Fruit fly (Drosophila melanogaster) whole organism, embryonic: ENCODE measurements around the gene Cyp318a1.

Experiments used
- Bteb2 ChIP-seq: fragments of 200-800 bp; sonication (Bioruptor generic); optimal IDR thresholded peaks from 2 replicates; lab custom pipeline; 2016; ENCODE audit warnings: missing biosample characterization, missing genetic modification characterization
- CG10147 ChIP-seq: fragments of 200-800 bp; sonication (Bioruptor generic); optimal IDR thresholded peaks from 2 replicates; lab custom pipeline; 2019; ENCODE audit warnings: missing biosample characterization, mild to moderate bottlenecking, missing genetic modification characterization, moderate library complexity
- CG10366 ChIP-seq: fragments of 200-800 bp; sonication (Bioruptor generic); IDR thresholded peaks from 2 replicates; pipeline ENCODE4 v1.3.6; 2022; ENCODE audit warnings: missing biosample characterization, missing genetic modification characterization
- CG12104 ChIP-seq: fragments of 200-800 bp; sonication (Bioruptor generic); optimal IDR thresholded peaks from 3 replicates; lab custom pipeline; 2016; ENCODE audit warnings: missing biosample characterization, missing genetic modification characterization
- CG13123 ChIP-seq: fragments of 200-800 bp; sonication (Bioruptor generic); optimal IDR thresholded peaks from 2 replicates; lab custom pipeline; 2016; ENCODE audit warnings: missing biosample characterization, missing genetic modification characterization
- CG1529 ChIP-seq: fragments of 200-800 bp; sonication (Bioruptor generic); optimal IDR thresholded peaks from 3 replicates; lab custom pipeline; 2018; ENCODE audit warnings: missing biosample characterization, missing genetic modification characterization
- CG15479 ChIP-seq: fragments of 200-800 bp; sonication (Bioruptor generic); optimal IDR thresholded peaks from 3 replicates; lab custom pipeline; 2019; ENCODE audit warnings: missing biosample characterization, mild to moderate bottlenecking, missing genetic modification characterization, moderate library complexity
- CG16813 ChIP-seq: fragments of 200-800 bp; sonication (Bioruptor generic); IDR thresholded peaks from 3 replicates; pipeline ENCODE4 v1.3.6; 2022; ENCODE audit warnings: missing biosample characterization, missing genetic modification characterization; ENCODE audit not compliant: partially characterized antibody
- CG2678 ChIP-seq: fragments of 200-800 bp; sonication (Bioruptor generic); optimal IDR thresholded peaks from 3 replicates; lab custom pipeline; 2019; ENCODE audit warnings: missing biosample characterization, mild to moderate bottlenecking, missing genetic modification characterization, moderate library complexity
- CG30431 ChIP-seq: fragments of 200-800 bp; sonication (Bioruptor generic); optimal IDR thresholded peaks from 2 replicates; lab custom pipeline; 2017; ENCODE audit warnings: missing biosample characterization, missing genetic modification characterization
- CG3065 ChIP-seq: fragments of 200-800 bp; sonication (Bioruptor generic); optimal IDR thresholded peaks from 2 replicates; lab custom pipeline; 2016; ENCODE audit warnings: missing biosample characterization, missing genetic modification characterization
- CG3281 ChIP-seq: fragments of 200-800 bp; sonication (Bioruptor generic); optimal IDR thresholded peaks from 3 replicates; lab custom pipeline; 2017; ENCODE audit warnings: missing biosample characterization, mild to moderate bottlenecking, missing genetic modification characterization
- CG34422 ChIP-seq: fragments of 200-800 bp; sonication (Bioruptor generic); IDR thresholded peaks from 3 replicates; pipeline ENCODE4 v1.3.6; 2022; ENCODE audit warnings: missing biosample characterization, missing genetic modification characterization
- CG4707 ChIP-seq: fragments of 200-800 bp; sonication (Bioruptor generic); optimal IDR thresholded peaks from 2 replicates; lab custom pipeline; 2018; ENCODE audit warnings: missing biosample characterization, mild to moderate bottlenecking, missing genetic modification characterization, moderate library complexity
- CG5245 ChIP-seq: fragments of 200-800 bp; sonication (Bioruptor generic); optimal IDR thresholded peaks from 3 replicates; lab custom pipeline; 2016; ENCODE audit warnings: missing biosample characterization, missing genetic modification characterization
- CG5953 ChIP-seq: fragments of 200-800 bp; sonication (Bioruptor generic); IDR thresholded peaks from 2 replicates; pipeline ENCODE4 v1.3.6; 2022; ENCODE audit warnings: missing biosample characterization, missing genetic modification characterization
- CG8281 ChIP-seq: fragments of 200-800 bp; sonication (Bioruptor generic); optimal IDR thresholded peaks from 2 replicates; lab custom pipeline; 2018; ENCODE audit warnings: missing biosample characterization, mild to moderate bottlenecking, missing genetic modification characterization, moderate library complexity
- CG9817 ChIP-seq: fragments of 200-800 bp; sonication (Bioruptor generic); optimal IDR thresholded peaks from 2 replicates; lab custom pipeline; 2018; ENCODE audit warnings: missing biosample characterization, mild to moderate bottlenecking, missing genetic modification characterization, moderate library complexity
- Doc3 ChIP-seq: fragments of 200-800 bp; sonication (Bioruptor generic); IDR thresholded peaks from 3 replicates; pipeline ENCODE4 v1.3.6; 2022; ENCODE audit warnings: missing biosample characterization, missing genetic modification characterization; ENCODE audit not compliant: partially characterized antibody
- H2.0 ChIP-seq: fragments of 200-800 bp; sonication (Bioruptor generic); IDR thresholded peaks from 2 replicates; pipeline ENCODE4 v1.3.6; 2022; ENCODE audit warnings: missing biosample characterization, missing genetic modification characterization
- Hand ChIP-seq: fragments of 200-800 bp; sonication (Bioruptor generic); optimal IDR thresholded peaks from 2 replicates; lab custom pipeline; 2017; ENCODE audit warnings: mild to moderate bottlenecking, missing biosample characterization, missing genetic modification reagents, missing genetic modification characterization
- Hey ChIP-seq: fragments of 200-800 bp; sonication (Bioruptor generic); optimal IDR thresholded peaks from 3 replicates; lab custom pipeline; 2018; ENCODE audit warnings: missing biosample characterization, mild to moderate bottlenecking, missing genetic modification characterization
- Lhr ChIP-seq: fragments of 200-800 bp; sonication (Bioruptor generic); optimal IDR thresholded peaks from 3 replicates; lab custom pipeline; 2017; ENCODE audit warnings: mild to moderate bottlenecking, missing biosample characterization, missing genetic modification reagents, missing genetic modification characterization
- Optix ChIP-seq: fragments of 200-800 bp; sonication (Bioruptor generic); IDR thresholded peaks from 3 replicates; pipeline ENCODE4 v1.3.6; 2022; ENCODE audit warnings: missing biosample characterization, missing genetic modification characterization
- Rx ChIP-seq: fragments of 200-800 bp; sonication (Bioruptor generic); IDR thresholded peaks from 2 replicates; pipeline ENCODE4 v1.3.6; 2022; ENCODE audit warnings: missing biosample characterization, missing genetic modification characterization
- Spps ChIP-seq: fragments of 200-800 bp; sonication (Bioruptor generic); optimal IDR thresholded peaks from 2 replicates; lab custom pipeline; 2018; ENCODE audit warnings: missing biosample characterization, mild to moderate bottlenecking, missing genetic modification characterization
- Sry-β ChIP-seq: fragments of 200-800 bp; sonication (Bioruptor generic); optimal IDR thresholded peaks from 2 replicates; lab custom pipeline; 2018; ENCODE audit warnings: missing biosample characterization, mild to moderate bottlenecking, missing genetic modification characterization, moderate library complexity
- Stat92E ChIP-seq, 3 experiments: fragments of >200 bp in 2 of 3; fragments of 200-800 bp in 1 of 3; sonication (Bioruptor generic) in 1 of 3; optimal IDR thresholded peaks; 2 replicates each; lab custom pipeline; 2017 to 2019; ENCODE audit warnings: missing biosample characterization in 3 of 3, missing genetic modification characterization in 3 of 3, mild to moderate bottlenecking in 1 of 3, moderate library complexity in 1 of 3
- Trl ChIP-seq, 3 experiments: fragments of >200 bp in 2 of 3; fragments of 200-800 bp in 1 of 3; sonication (Bioruptor generic) in 1 of 3; optimal IDR thresholded peaks; 2 replicates in 1 of 3; 3 replicates in 2 of 3; lab custom pipeline; 2016 to 2017; ENCODE audit warnings: missing biosample characterization in 1 of 3, missing genetic modification characterization in 1 of 3
- Xbp1 ChIP-seq: fragments of 200-800 bp; sonication (Bioruptor generic); optimal IDR thresholded peaks from 3 replicates; lab custom pipeline; 2016; ENCODE audit warnings: missing biosample characterization, mild to moderate bottlenecking, missing genetic modification characterization
- bowl ChIP-seq: fragments of 200-800 bp; sonication (Bioruptor generic); IDR thresholded peaks from 2 replicates; pipeline ENCODE4 v1.3.6; 2022; ENCODE audit warnings: missing biosample characterization, missing genetic modification characterization
- croc ChIP-seq: fragments of 200-800 bp; sonication (Bioruptor generic); conservative IDR thresholded peaks from 3 replicates; pipeline ENCODE4 v1.3.6; 2022; ENCODE audit warnings: missing biosample characterization, missing genetic modification characterization
- fd102C ChIP-seq: fragments of 200-800 bp; sonication (Bioruptor generic); optimal IDR thresholded peaks from 2 replicates; lab custom pipeline; 2018; ENCODE audit warnings: missing biosample characterization, mild to moderate bottlenecking, missing genetic modification characterization, moderate library complexity
- gcm ChIP-seq: fragments of 200-800 bp; sonication (Bioruptor generic); optimal IDR thresholded peaks from 2 replicates; lab custom pipeline; 2019; ENCODE audit warnings: missing biosample characterization, mild to moderate bottlenecking, missing genetic modification characterization, moderate library complexity
- jumu ChIP-seq: fragments of 200-800 bp; sonication (Bioruptor generic); optimal IDR thresholded peaks from 3 replicates; lab custom pipeline; 2016; ENCODE audit warnings: missing biosample characterization, missing genetic modification characterization
- kni ChIP-seq: fragments of 200-800 bp; sonication (Bioruptor generic); optimal IDR thresholded peaks from 3 replicates; lab custom pipeline; 2017; ENCODE audit warnings: mild to moderate bottlenecking, missing biosample characterization, missing genetic modification reagents, missing genetic modification characterization
- lov ChIP-seq, 2 experiments: fragments of 200-800 bp in 1 of 2; fragments of >200 bp in 1 of 2; sonication (Bioruptor generic) in 1 of 2; IDR thresholded peaks in 1 of 2; optimal IDR thresholded peaks in 1 of 2; 2 replicates in 1 of 2; 3 replicates in 1 of 2; pipeline versions ENCODE4 v1.3.6 to Lab custom; 2017 to 2022; ENCODE audit warnings: missing biosample characterization in 1 of 2, missing genetic modification characterization in 1 of 2
- nmo ChIP-seq: fragments of 200-800 bp; sonication (Bioruptor generic); optimal IDR thresholded peaks from 2 replicates; lab custom pipeline; 2018; ENCODE audit warnings: missing biosample characterization, mild to moderate bottlenecking, missing genetic modification characterization, moderate library complexity
- phol ChIP-seq: fragments of 200-800 bp; sonication (Bioruptor generic); optimal IDR thresholded peaks from 3 replicates; lab custom pipeline; 2018; ENCODE audit warnings: missing biosample characterization, mild to moderate bottlenecking, missing genetic modification characterization, moderate library complexity
- pros ChIP-seq: fragments of 200-800 bp; sonication (Bioruptor generic); optimal IDR thresholded peaks from 3 replicates; lab custom pipeline; 2019; ENCODE audit warnings: missing biosample characterization, mild to moderate bottlenecking, missing genetic modification characterization, moderate library complexity
- ro ChIP-seq: fragments of 200-800 bp; sonication (Bioruptor generic); IDR thresholded peaks from 2 replicates; pipeline ENCODE4 v1.3.6; 2022; ENCODE audit warnings: missing biosample characterization, missing genetic modification characterization
- run ChIP-seq: fragments of 200-800 bp; sonication (Bioruptor generic); optimal IDR thresholded peaks from 3 replicates; lab custom pipeline; 2018; ENCODE audit warnings: missing biosample characterization, mild to moderate bottlenecking, missing genetic modification characterization
- scrt ChIP-seq: fragments of 200-800 bp; sonication (Bioruptor generic); optimal IDR thresholded peaks from 2 replicates; lab custom pipeline; 2018; ENCODE audit warnings: missing biosample characterization, mild to moderate bottlenecking, missing genetic modification characterization, moderate library complexity
- sob ChIP-seq: fragments of 200-800 bp; sonication (Bioruptor generic); IDR thresholded peaks from 2 replicates; pipeline ENCODE4 v1.3.6; 2022; ENCODE audit warnings: missing biosample characterization, missing genetic modification characterization
- tgo ChIP-seq: fragments of 200-800 bp; sonication (Bioruptor generic); IDR thresholded peaks from 3 replicates; pipeline ENCODE4 v1.3.6; 2022; ENCODE audit warnings: missing biosample characterization, missing genetic modification characterization
- tio ChIP-seq: fragments of 200-800 bp; sonication (Bioruptor generic); optimal IDR thresholded peaks from 2 replicates; lab custom pipeline; 2017; ENCODE audit warnings: missing biosample characterization, missing genetic modification characterization, inconsistent platforms
- tll ChIP-seq, 2 experiments: fragments of 200-800 bp in 1 of 2; fragments of >200 bp in 1 of 2; sonication (Bioruptor generic) in 1 of 2; optimal IDR thresholded peaks; 2 replicates each; lab custom pipeline; 2017 to 2019; ENCODE audit warnings: missing biosample characterization in 2 of 2, missing genetic modification characterization in 2 of 2, mild to moderate bottlenecking in 1 of 2, moderate library complexity in 1 of 2
- toy ChIP-seq: fragments of 200-800 bp; sonication (Bioruptor generic); IDR thresholded peaks from 2 replicates; pipeline ENCODE4 v1.3.6; 2022; ENCODE audit warnings: missing biosample characterization, missing genetic modification characterization
- wdn ChIP-seq: fragments of 200-800 bp; sonication (Bioruptor generic); IDR thresholded peaks from 2 replicates; pipeline ENCODE4 v1.3.6; 2022; ENCODE audit warnings: missing biosample characterization, missing genetic modification characterization
- zf30C ChIP-seq: fragments of 200-800 bp; sonication (Bioruptor generic); optimal IDR thresholded peaks from 3 replicates; lab custom pipeline; 2018; ENCODE audit warnings: missing biosample characterization, mild to moderate bottlenecking, missing genetic modification characterization

Gene Cyp318a1

dm6 chrX:12082244-12082643 is 49.8 kb downstream of the Cyp318a1 start (continued):
- TF ChIP-seq Spps (tag; lab: Kevin White, UChicago) (no peak), CG3281 (GFP tag; lab: Kevin White, UChicago) (no peak), CG4707 (GFP tag; lab: Kevin White, UChicago) (no peak), gcm (GFP tag; lab: Kevin White, UChicago) (no peak), ro (GFP tag; lab: Robert Waterston, UW) (no peak), CG16813 (no peak), CG34422 (GFP tag; lab: Robert Waterston, UW) (no peak), CG5245 (GFP tag; lab: Kevin White, UChicago) (no peak), CG30431 (GFP tag; lab: Kevin White, UChicago) (no peak), CG10366 (GFP tag; lab: Robert Waterston, UW) (no peak), jumu (GFP tag; lab: Kevin White, UChicago) (no peak), Sry-β (GFP tag; lab: Kevin White, UChicago) (no peak), pros (GFP tag; lab: Kevin White, UChicago) (no peak), CG9817 (no peak), CG2678 (tag; lab: Kevin White, UChicago) (peak; percentile 50), run (no peak), Rx (no peak), Stat92E (GFP tag; optimal IDR thresholded peaks at IDR 0.05; lab: Kevin White, UChicago) (no peak), Doc3 (no peak), Optix (GFP tag; lab: Robert Waterston, UW) (no peak), CG12104 (no peak), tio (GFP tag; lab: Kevin White, UChicago) (no peak), fd102C (GFP tag; lab: Kevin White, UChicago) (no peak), CG13123 (GFP tag; lab: Kevin White, UChicago) (no peak), tgo (GFP tag; lab: Robert Waterston, UW) (0 out of 3 replicates have a peak, but pooled peaks have one; percentile 21), scrt (GFP tag; lab: Kevin White, UChicago) (no peak), croc (no peak), bowl (no peak), lov (optimal IDR thresholded peaks at IDR 0.05; lab: Kevin White, UChicago) (no peak), lov (GFP tag; IDR thresholded peaks at IDR 0.05; lab: Robert Waterston, UW) (no peak), H2.0 (peak; percentile 10; the same call in 1 of the 2 replicates), nmo (GFP tag; lab: Kevin White, UChicago) (peak; percentile 13), Trl (optimal IDR thresholded peaks at IDR 0.05; lab: Kevin White, UChicago) (no peak), Trl (GFP tag; optimal IDR thresholded peaks at IDR 0.05; lab: Kevin White, UChicago) (no peak), CG5953 (GFP tag; lab: Robert Waterston, UW) (no peak), wdn (no peak), CG8281 (tag; lab: Kevin White, UChicago) (no peak), CG3065 (GFP tag; lab: Kevin White, UChicago) (no peak), zf30C (GFP tag; lab: Kevin White, UChicago) (no peak), CG10147 (no peak), phol (tag; lab: Kevin White, UChicago) (peak; percentile 29), CG1529 (GFP tag; lab: Kevin White, UChicago) (no peak), Hey (tag; lab: Kevin White, UChicago) (no peak), CG15479 (GFP tag; lab: Kevin White, UChicago) (no peak), toy (GFP tag; lab: Robert Waterston, UW) (no peak), Bteb2 (no peak), Hand (GFP tag; lab: Kevin White, UChicago) (no peak), Xbp1 (GFP tag; lab: Kevin White, UChicago) (peak; percentile 18), Lhr (GFP tag; lab: Kevin White, UChicago) (no peak), kni (GFP tag; lab: Kevin White, UChicago) (no peak), sob (GFP tag; lab: Robert Waterston, UW) (no peak), tll (GFP tag; optimal IDR thresholded peaks at IDR 0.05; lab: Kevin White, UChicago) (no peak)
